Worm (Caenorhabditis elegans): ENCODE measurements around the gene str-255.

The str-255 gene

DNA sequence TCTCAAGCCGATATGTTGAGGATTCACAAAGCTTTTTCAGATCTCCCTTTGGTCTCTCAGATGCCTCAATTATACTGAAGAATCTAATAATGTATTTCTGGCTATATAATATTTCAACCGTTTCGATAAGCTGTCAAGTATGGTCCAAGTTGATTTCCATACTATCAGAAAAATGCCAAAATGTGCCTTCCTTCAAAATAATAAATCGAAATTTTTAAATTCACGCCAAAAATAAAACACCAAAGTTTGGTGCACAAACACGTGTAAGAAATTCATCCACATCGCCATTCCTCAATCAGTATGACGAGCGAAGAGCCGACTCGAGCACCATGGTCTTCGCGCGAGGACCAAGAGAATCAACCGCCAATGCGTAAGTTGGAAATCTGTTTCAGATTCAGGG lies 44.1 kb downstream of the str-255 start, which contains the start of gene F22F7.11:
TSS of gene F22F7.11 (plus strand) at position 301 of the 400 bp plus-strand sequence.
- TF ChIP-seq ceh-28 (tag; optimal IDR thresholded peaks at IDR 0.05), result no peak
- TF ChIP-seq ama-1 (optimal IDR thresholded peaks at IDR 0.05), result no peak
- TF ChIP-seq ztf-4 (tag; optimal IDR thresholded peaks at IDR 0.05), result no peak
- TF ChIP-seq ceh-82 (tag; optimal IDR thresholded peaks at IDR 0.05), result no peak
- TF ChIP-seq nhr-43 (tag; optimal IDR thresholded peaks at IDR 0.05; ENCODE audit: poor library complexity, severe bottlenecking), result no peak
- TF ChIP-seq pha-4 (tag; optimal IDR thresholded peaks at IDR 0.05), result no peak
- TF ChIP-seq elt-3 (tag; optimal IDR thresholded peaks at IDR 0.05), result no peak
- TF ChIP-seq elt-2 (tag; optimal IDR thresholded peaks at IDR 0.05), result no peak
- no peak for TF ChIP-seq nhr-11 (tag; optimal IDR thresholded peaks at IDR 0.05)
- TF ChIP-seq ceh-9 (tag; optimal IDR thresholded peaks at IDR 0.05), result no peak
- no peak for TF ChIP-seq nhr-67 (tag; optimal IDR thresholded peaks at IDR 0.05)
- TF ChIP-seq sea-2 (GFP tag; optimal IDR thresholded peaks at IDR 0.05), result no peak
- TF ChIP-seq nhr-237 (tag; optimal IDR thresholded peaks at IDR 0.05), result no peak

DNA sequence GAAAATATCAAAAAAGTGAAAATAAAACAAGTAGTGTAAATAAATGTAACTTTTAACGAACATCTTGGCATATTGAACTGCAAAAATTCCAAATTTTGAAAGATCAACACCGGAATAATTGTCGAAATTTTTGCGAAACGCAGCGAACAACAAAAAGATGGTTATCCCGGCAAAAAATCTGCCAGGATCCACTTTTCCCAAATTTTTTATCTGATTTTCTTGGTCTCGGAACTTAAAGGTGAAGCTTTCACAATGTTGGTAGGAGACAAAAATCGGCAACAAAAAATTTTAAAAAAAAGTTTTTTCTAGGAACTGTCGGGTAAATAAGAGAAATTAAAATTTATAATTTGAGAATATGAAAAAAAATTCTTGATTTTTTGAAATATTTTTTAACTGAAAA lies 45.1 kb downstream of the str-255 start, which contains the start of gene bgnt-1.2:
TSS of gene bgnt-1.2 (minus strand) at position 101 of the 400 bp plus-strand sequence.
- no peak for TF ChIP-seq lsy-12 (tag; optimal IDR thresholded peaks at IDR 0.05)
- no peak for TF ChIP-seq nfya-1 (tag; optimal IDR thresholded peaks at IDR 0.05; ENCODE audit: insufficient read depth)
- TF ChIP-seq snpc-4 (tag; optimal IDR thresholded peaks at IDR 0.05), result no peak
- no peak for TF ChIP-seq fkh-10 (GFP tag; optimal IDR thresholded peaks at IDR 0.05)
- no peak for TF ChIP-seq eor-1 (tag; optimal IDR thresholded peaks at IDR 0.05)
